Fruit fly (Drosophila melanogaster) whole organism, embryonic: ENCODE data around the gene Ac76E.

ENCODE experiments used
- BEAF-32 ChIP-seq: fragments of 200-800 bp; sonication (Bioruptor generic); optimal IDR thresholded peaks from 3 replicates; lab custom pipeline; 2017; ENCODE audit warnings: missing biosample characterization, missing genetic modification characterization, mild to moderate bottlenecking, moderate library complexity, missing genetic modification reagents
- CG10274 ChIP-seq: fragments of 200-800 bp; sonication (Bioruptor generic); optimal IDR thresholded peaks from 3 replicates; lab custom pipeline; 2017; ENCODE audit warnings: missing biosample characterization, mild to moderate bottlenecking, missing genetic modification characterization
- CG10462 ChIP-seq: fragments of 200-800 bp; sonication (Bioruptor generic); optimal IDR thresholded peaks from 2 replicates; lab custom pipeline; 2016; ENCODE audit warnings: missing biosample characterization, missing genetic modification characterization
- CG10654 ChIP-seq: fragments of 200-800 bp; sonication (Bioruptor generic); optimal IDR thresholded peaks from 2 replicates; lab custom pipeline; 2016; ENCODE audit warnings: missing biosample characterization, missing genetic modification characterization
- CG11085 ChIP-seq: fragments of 200-800 bp; sonication (Bioruptor generic); IDR thresholded peaks from 2 replicates; pipeline ENCODE4 v1.3.6; 2022; ENCODE audit warnings: missing biosample characterization, missing genetic modification characterization
- CG11504 ChIP-seq: fragments of 200-800 bp; sonication (Bioruptor generic); optimal IDR thresholded peaks from 3 replicates; lab custom pipeline; 2019; ENCODE audit warnings: missing biosample characterization, mild to moderate bottlenecking, missing genetic modification characterization, moderate library complexity
- CG11695 ChIP-seq: fragments of 200-800 bp; sonication (Bioruptor generic); IDR thresholded peaks from 3 replicates; pipeline ENCODE4 v1.3.6; 2022; ENCODE audit warnings: missing biosample characterization, missing genetic modification characterization
- CG13296 ChIP-seq: fragments of 200-800 bp; sonication (Bioruptor generic); optimal IDR thresholded peaks from 3 replicates; lab custom pipeline; 2018; ENCODE audit warnings: missing biosample characterization, mild to moderate bottlenecking, missing genetic modification characterization
- CG15011 ChIP-seq: fragments of 200-800 bp; sonication (Bioruptor generic); optimal IDR thresholded peaks from 3 replicates; lab custom pipeline; 2018; ENCODE audit warnings: missing biosample characterization, mild to moderate bottlenecking, missing genetic modification characterization
- CG1602 ChIP-seq: fragments of 200-800 bp; sonication (Bioruptor generic); optimal IDR thresholded peaks from 3 replicates; lab custom pipeline; 2016; ENCODE audit warnings: missing biosample characterization, missing genetic modification characterization
- CG17359 ChIP-seq: fragments of 200-800 bp; sonication (Bioruptor generic); optimal IDR thresholded peaks from 3 replicates; lab custom pipeline; 2018; ENCODE audit warnings: missing biosample characterization, mild to moderate bottlenecking, missing genetic modification characterization, moderate library complexity
- CG18476 ChIP-seq: fragments of 200-800 bp; sonication (Bioruptor generic); optimal IDR thresholded peaks from 2 replicates; lab custom pipeline; 2016; ENCODE audit warnings: missing biosample characterization, mild to moderate bottlenecking, missing genetic modification characterization
- CG2116 ChIP-seq: fragments of 200-800 bp; sonication (Bioruptor generic); optimal IDR thresholded peaks from 3 replicates; lab custom pipeline; 2018; ENCODE audit warnings: missing biosample characterization, mild to moderate bottlenecking, missing genetic modification characterization
- CG2120 ChIP-seq: fragments of 200-800 bp; sonication (Bioruptor generic); optimal IDR thresholded peaks from 3 replicates; lab custom pipeline; 2016; ENCODE audit warnings: missing biosample characterization, missing genetic modification characterization
- CG2199 ChIP-seq: fragments of 200-800 bp; sonication (Bioruptor generic); IDR thresholded peaks from 3 replicates; pipeline ENCODE4 v1.3.6; 2022; ENCODE audit warnings: missing biosample characterization, missing genetic modification characterization
- CG30020 ChIP-seq: fragments of 200-800 bp; optimal IDR thresholded peaks from 2 replicates; lab custom pipeline; 2019; ENCODE audit warnings: missing biosample characterization, mild to moderate bottlenecking, missing genetic modification characterization, moderate library complexity
- CG3281 ChIP-seq: fragments of 200-800 bp; sonication (Bioruptor generic); optimal IDR thresholded peaks from 3 replicates; lab custom pipeline; 2017; ENCODE audit warnings: missing biosample characterization, mild to moderate bottlenecking, missing genetic modification characterization
- CG34224 ChIP-seq: fragments of 200-800 bp; sonication (Bioruptor generic); IDR thresholded peaks from 3 replicates; pipeline ENCODE4 v1.3.6; 2022; ENCODE audit warnings: missing biosample characterization, missing genetic modification characterization; ENCODE audit not compliant: partially characterized antibody
- CG6689 ChIP-seq: fragments of 200-800 bp; sonication (Bioruptor generic); IDR thresholded peaks from 2 replicates; pipeline ENCODE4 v1.3.6; 2022; ENCODE audit warnings: missing biosample characterization, missing genetic modification characterization
- D19B ChIP-seq: fragments of 200-800 bp; sonication (Bioruptor generic); optimal IDR thresholded peaks from 2 replicates; lab custom pipeline; 2017; ENCODE audit warnings: missing biosample characterization, mild to moderate bottlenecking, missing genetic modification characterization
- Dad ChIP-seq: fragments of 200-800 bp; sonication (Bioruptor generic); optimal IDR thresholded peaks from 3 replicates; lab custom pipeline; 2016; ENCODE audit warnings: missing biosample characterization, missing genetic modification characterization
- Dll ChIP-seq: fragments of 200-800 bp; sonication (Bioruptor generic); IDR thresholded peaks from 4 replicates; pipeline ENCODE4 v1.3.6; 2022; ENCODE audit warnings: missing biosample characterization, missing genetic modification characterization; ENCODE audit not compliant: partially characterized antibody
- HLH4C ChIP-seq: fragments of 200-800 bp; sonication (Bioruptor generic); IDR thresholded peaks from 3 replicates; pipeline ENCODE4 v1.3.6; 2022; ENCODE audit warnings: missing biosample characterization, missing genetic modification characterization; ENCODE audit not compliant: partially characterized antibody
- Hey ChIP-seq: fragments of 200-800 bp; sonication (Bioruptor generic); optimal IDR thresholded peaks from 3 replicates; lab custom pipeline; 2018; ENCODE audit warnings: missing biosample characterization, mild to moderate bottlenecking, missing genetic modification characterization
- Hr51 ChIP-seq, 2 experiments: fragments of 200-800 bp; sonication (Bioruptor generic); optimal IDR thresholded peaks; 2 replicates in 1 of 2; 3 replicates in 1 of 2; lab custom pipeline; 2016 to 2018; ENCODE audit warnings: missing biosample characterization in 2 of 2, missing genetic modification characterization in 2 of 2, mild to moderate bottlenecking in 1 of 2, moderate library complexity in 1 of 2
- Kr ChIP-seq: fragments of 200-800 bp; sonication (Bioruptor generic); optimal IDR thresholded peaks from 2 replicates; lab custom pipeline; 2017; ENCODE audit warnings: missing biosample characterization, mild to moderate bottlenecking, missing genetic modification characterization
- Lim3 ChIP-seq: fragments of 200-800 bp; sonication (Bioruptor generic); IDR thresholded peaks from 2 replicates; pipeline ENCODE4 v1.3.6; 2022; ENCODE audit warnings: missing biosample characterization, missing genetic modification characterization
- Max ChIP-seq: fragments of 200-800 bp; sonication (Bioruptor generic); optimal IDR thresholded peaks from 2 replicates; lab custom pipeline; 2016; ENCODE audit warnings: missing biosample characterization, mild to moderate bottlenecking, missing genetic modification characterization
- NC2β ChIP-seq: fragments of 200-800 bp; sonication (Bioruptor generic); optimal IDR thresholded peaks from 2 replicates; lab custom pipeline; 2016; ENCODE audit warnings: missing biosample characterization, missing genetic modification characterization
- Sox102F ChIP-seq: fragments of 200-800 bp; sonication (Bioruptor generic); optimal IDR thresholded peaks from 2 replicates; lab custom pipeline; 2018; ENCODE audit warnings: missing biosample characterization, mild to moderate bottlenecking, missing genetic modification characterization, moderate library complexity
- Sry-δ ChIP-seq: fragments of 200-800 bp; sonication (Bioruptor generic); optimal IDR thresholded peaks from 2 replicates; lab custom pipeline; 2016; ENCODE audit warnings: missing biosample characterization, missing genetic modification characterization
- Tbp ChIP-seq: fragments of >200 bp; optimal IDR thresholded peaks from 2 replicates; lab custom pipeline; 2018; ENCODE audit warnings: missing biosample characterization, missing genetic modification characterization
- ap ChIP-seq: fragments of 200-800 bp; sonication (Bioruptor generic); IDR thresholded peaks from 2 replicates; pipeline ENCODE4 v1.3.6; 2022; ENCODE audit warnings: missing biosample characterization, missing genetic modification characterization
- bsh ChIP-seq, 2 experiments: fragments of 200-800 bp; sonication (Bioruptor generic); optimal IDR thresholded peaks; 2 replicates each; lab custom pipeline; 2017 to 2018; ENCODE audit warnings: mild to moderate bottlenecking in 2 of 2, missing biosample characterization in 2 of 2, missing genetic modification characterization in 2 of 2, moderate library complexity in 1 of 2
- cg ChIP-seq: fragments of 200-800 bp; sonication (Bioruptor generic); optimal IDR thresholded peaks from 3 replicates; lab custom pipeline; 2019; ENCODE audit warnings: missing biosample characterization, mild to moderate bottlenecking, missing genetic modification characterization, moderate library complexity
- dimm ChIP-seq: fragments of 200-800 bp; sonication (Bioruptor generic); IDR thresholded peaks from 2 replicates; pipeline ENCODE4 v1.3.6; 2022; ENCODE audit warnings: missing biosample characterization, missing genetic modification characterization
- eve ChIP-seq, 2 experiments: fragments of >200 bp; optimal IDR thresholded peaks; 2 replicates each; lab custom pipeline; 2017; ENCODE audit warnings: missing biosample characterization in 2 of 2, missing genetic modification characterization in 2 of 2
- h ChIP-seq: fragments of >200 bp; optimal IDR thresholded peaks from 2 replicates; lab custom pipeline; 2017
- lov ChIP-seq, 2 experiments: fragments of 200-800 bp in 1 of 2; fragments of >200 bp in 1 of 2; sonication (Bioruptor generic) in 1 of 2; IDR thresholded peaks in 1 of 2; optimal IDR thresholded peaks in 1 of 2; 2 replicates in 1 of 2; 3 replicates in 1 of 2; pipeline versions ENCODE4 v1.3.6 to Lab custom; 2017 to 2022; ENCODE audit warnings: missing biosample characterization in 1 of 2, missing genetic modification characterization in 1 of 2
- luna ChIP-seq: fragments of 200-800 bp; sonication (Bioruptor generic); optimal IDR thresholded peaks from 2 replicates; lab custom pipeline; 2016; ENCODE audit warnings: missing biosample characterization, missing genetic modification characterization
- mam ChIP-seq: fragments of 200-800 bp; sonication (Bioruptor generic); optimal IDR thresholded peaks from 3 replicates; lab custom pipeline; 2016; ENCODE audit warnings: missing biosample characterization, missing genetic modification characterization
- pan ChIP-seq, 4 experiments: fragments of >200 bp in 3 of 4; fragments of 200-800 bp in 1 of 4; sonication (Bioruptor generic) in 1 of 4; optimal IDR thresholded peaks in 3 of 4; IDR thresholded peaks in 1 of 4; 2 replicates each; pipeline versions ENCODE4 v1.3.6 to Lab custom; 2017 to 2022; ENCODE audit warnings: missing biosample characterization in 2 of 4, missing genetic modification characterization in 2 of 4, mixed read lengths in 1 of 4
- pita ChIP-seq: fragments of 200-800 bp; sonication (Bioruptor generic); optimal IDR thresholded peaks from 2 replicates; lab custom pipeline; 2017; ENCODE audit warnings: missing biosample characterization, mild to moderate bottlenecking, missing genetic modification characterization
- scrt ChIP-seq: fragments of 200-800 bp; sonication (Bioruptor generic); optimal IDR thresholded peaks from 2 replicates; lab custom pipeline; 2018; ENCODE audit warnings: missing biosample characterization, mild to moderate bottlenecking, missing genetic modification characterization, moderate library complexity
- sim ChIP-seq: fragments of 200-800 bp; sonication (Bioruptor generic); IDR thresholded peaks from 2 replicates; pipeline ENCODE4 v1.3.6; 2022; ENCODE audit warnings: missing biosample characterization, missing genetic modification characterization
- sisA ChIP-seq: fragments of 200-800 bp; sonication (Bioruptor generic); IDR thresholded peaks from 2 replicates; pipeline ENCODE4 v1.3.6; 2022; ENCODE audit warnings: missing biosample characterization, missing genetic modification characterization
- sqz ChIP-seq: fragments of 200-800 bp; sonication (Bioruptor generic); optimal IDR thresholded peaks from 3 replicates; lab custom pipeline; 2018; ENCODE audit warnings: missing biosample characterization, mild to moderate bottlenecking, missing genetic modification characterization
- trem ChIP-seq: fragments of 200-800 bp; optimal IDR thresholded peaks from 3 replicates; lab custom pipeline; 2019; ENCODE audit warnings: missing biosample characterization, mild to moderate bottlenecking, missing genetic modification characterization, moderate library complexity
- ttk ChIP-seq: fragments of 200-800 bp; sonication (Bioruptor generic); IDR thresholded peaks from 2 replicates; pipeline ENCODE4 v2.1.2; 2022; ENCODE audit warnings: missing biosample characterization, missing genetic modification characterization

The Ac76E gene

DNA sequence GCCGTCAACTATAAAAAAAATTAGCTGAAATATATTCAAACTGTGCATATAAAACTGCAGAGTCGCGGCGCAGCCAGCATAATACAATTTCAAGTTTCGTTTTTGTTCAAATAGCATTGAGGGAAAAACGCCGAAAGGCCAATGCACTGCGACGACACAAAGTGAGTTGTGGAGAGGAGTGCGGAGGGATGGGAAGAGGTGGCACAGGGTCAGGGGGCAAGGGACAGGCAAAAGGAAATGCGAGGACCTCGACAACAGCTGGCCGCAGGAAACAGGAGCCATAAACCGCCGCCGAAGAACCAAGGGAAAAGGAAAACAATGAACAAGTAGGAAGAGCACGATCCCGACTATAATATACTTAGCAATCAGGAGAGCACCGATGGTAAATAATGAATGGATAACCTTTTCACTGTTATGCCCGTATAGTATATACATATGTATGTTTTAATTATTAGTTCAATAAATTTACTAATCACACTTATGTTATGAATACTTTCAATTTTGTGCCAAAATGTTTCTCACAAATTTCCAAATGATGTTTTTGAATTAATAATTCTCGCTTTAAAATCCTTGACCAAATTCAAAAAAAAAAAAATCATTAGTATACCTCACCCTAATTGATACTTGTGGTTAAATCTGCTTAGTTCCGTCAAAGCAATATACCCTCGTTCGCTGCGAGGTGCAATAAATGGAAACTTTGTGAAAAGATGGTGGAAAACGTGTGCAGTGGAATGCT is 40.4 kb upstream of the Ac76E start (continued):
- TF ChIP-seq CG2120 (no peak), CG3281 (GFP tag; lab: Kevin White, UChicago) (no peak), CG2116 (GFP tag; lab: Kevin White, UChicago) (no peak), Tbp (GFP tag; lab: Kevin White, UChicago) (no peak), pita (GFP tag; lab: Kevin White, UChicago) (no peak), CG6689 (GFP tag; lab: Robert Waterston, UW) (0 out of 2 replicates have a peak, but pooled peaks have one; percentile 17), trem (tag; lab: Kevin White, UChicago) (no peak), Lim3 (no peak), h (lab: Kevin White, UChicago) (no peak), eve (GFP tag; optimal IDR thresholded peaks at IDR 0.05; lab: Kevin White, UChicago) (peak; percentile 21 to 82), sqz (GFP tag; lab: Kevin White, UChicago) (no peak), CG10654 (GFP tag; lab: Kevin White, UChicago) (no peak), CG17359 (tag; lab: Kevin White, UChicago) (no peak), sisA (no peak), cg (GFP tag; lab: Kevin White, UChicago) (no peak), Sry-δ (GFP tag; lab: Kevin White, UChicago) (no peak), CG18476 (no peak), Kr (GFP tag; lab: Kevin White, UChicago) (no peak), luna (no peak), mam (GFP tag; lab: Kevin White, UChicago) (no peak), BEAF-32 (no peak), dimm (no peak), HLH4C (GFP tag; lab: Robert Waterston, UW) (no peak), CG1602 (GFP tag; lab: Kevin White, UChicago) (peak; percentile 41), ttk (GFP tag; lab: Robert Waterston, UW) (no peak), sim (GFP tag; lab: Robert Waterston, UW) (no peak), CG10462 (GFP tag; lab: Kevin White, UChicago) (no peak), CG34224 (GFP tag; lab: Robert Waterston, UW) (no peak), CG30020 (tag; lab: Kevin White, UChicago) (no peak), CG2199 (GFP tag; lab: Robert Waterston, UW) (peak; percentile 65; the same call in 1 of the 3 replicates), CG15011 (no peak), CG10274 (GFP tag; lab: Kevin White, UChicago) (no peak), Max (GFP tag; lab: Kevin White, UChicago) (peak; percentile 38), lov (optimal IDR thresholded peaks at IDR 0.05; lab: Kevin White, UChicago) (no peak), lov (GFP tag; IDR thresholded peaks at IDR 0.05; lab: Robert Waterston, UW) (no peak), bsh (GFP tag; optimal IDR thresholded peaks at IDR 0.05; lab: Kevin White, UChicago) (peak in 1 of 2 experiments; percentile 42), Dll (no peak), pan (optimal IDR thresholded peaks at IDR 0.05; lab: Kevin White, UChicago) (peak in 1 of 2 experiments; percentile 73), pan (GFP tag; optimal IDR thresholded peaks at IDR 0.05 in 1 of 2, IDR thresholded peaks at IDR 0.05 in 1 of 2) (no peak), scrt (GFP tag; lab: Kevin White, UChicago) (no peak), D19B (GFP tag; lab: Kevin White, UChicago) (peak; percentile 75), NC2β (GFP tag; lab: Kevin White, UChicago) (no peak), Dad (no peak), CG11695 (GFP tag; lab: Robert Waterston, UW) (no peak), Hey (tag; lab: Kevin White, UChicago) (no peak), CG11085 (GFP tag; lab: Robert Waterston, UW) (no peak), CG13296 (GFP tag; lab: Kevin White, UChicago) (no peak), CG11504 (tag; lab: Kevin White, UChicago) (no peak), Hr51 (GFP tag; optimal IDR thresholded peaks at IDR 0.05; lab: Kevin White, UChicago) (no peak), Sox102F (no peak), ap (GFP tag; lab: Robert Waterston, UW) (no peak)
